Fruit fly (Drosophila melanogaster) whole organism, embryonic: ENCODE measurements around the gene CG3630.

Experiments
- B-H1 ChIP-seq: fragments of 200-800 bp; sonication (Bioruptor generic); IDR thresholded peaks from 3 replicates; pipeline ENCODE4 v1.3.6; 2022; ENCODE audit warnings: missing biosample characterization, missing genetic modification characterization
- Blimp-1 ChIP-seq: fragments of 200-800 bp; sonication (Bioruptor generic); optimal IDR thresholded peaks from 3 replicates; lab custom pipeline; 2018; ENCODE audit warnings: missing biosample characterization, missing genetic modification characterization, mild to moderate bottlenecking, moderate library complexity, missing genetic modification reagents
- CG10654 ChIP-seq: fragments of 200-800 bp; sonication (Bioruptor generic); optimal IDR thresholded peaks from 2 replicates; lab custom pipeline; 2016; ENCODE audit warnings: missing biosample characterization, missing genetic modification characterization
- CG11504 ChIP-seq: fragments of 200-800 bp; sonication (Bioruptor generic); optimal IDR thresholded peaks from 3 replicates; lab custom pipeline; 2019; ENCODE audit warnings: missing biosample characterization, mild to moderate bottlenecking, missing genetic modification characterization, moderate library complexity
- CG11560 ChIP-seq: fragments of 200-800 bp; sonication (Bioruptor generic); IDR thresholded peaks from 3 replicates; pipeline ENCODE4 v1.3.6; 2022; ENCODE audit warnings: missing biosample characterization, missing genetic modification characterization
- CG12219 ChIP-seq: fragments of 200-800 bp; sonication (Bioruptor generic); optimal IDR thresholded peaks from 3 replicates; lab custom pipeline; 2018; ENCODE audit warnings: missing biosample characterization, mild to moderate bottlenecking, missing genetic modification characterization
- CG12769 ChIP-seq: fragments of 200-800 bp; sonication (Bioruptor generic); optimal IDR thresholded peaks from 2 replicates; lab custom pipeline; 2019; ENCODE audit warnings: missing biosample characterization, mild to moderate bottlenecking, missing genetic modification characterization, moderate library complexity
- CG14965 ChIP-seq: fragments of 200-800 bp; sonication (Bioruptor generic); optimal IDR thresholded peaks from 2 replicates; lab custom pipeline; 2016; ENCODE audit warnings: missing biosample characterization, missing genetic modification characterization, borderline replicate concordance
- CG1603 ChIP-seq: fragments of 200-800 bp; sonication (Bioruptor generic); optimal IDR thresholded peaks from 2 replicates; lab custom pipeline; 2019; ENCODE audit warnings: missing biosample characterization, mild to moderate bottlenecking, missing genetic modification characterization, moderate library complexity
- CG16863 ChIP-seq: fragments of 200-800 bp; sonication (Bioruptor generic); optimal IDR thresholded peaks from 3 replicates; lab custom pipeline; 2016; ENCODE audit warnings: missing biosample characterization, missing genetic modification characterization
- CG18476 ChIP-seq: fragments of 200-800 bp; sonication (Bioruptor generic); optimal IDR thresholded peaks from 2 replicates; lab custom pipeline; 2016; ENCODE audit warnings: missing biosample characterization, mild to moderate bottlenecking, missing genetic modification characterization
- CG18599 ChIP-seq: fragments of 200-800 bp; sonication (Bioruptor generic); optimal IDR thresholded peaks from 3 replicates; lab custom pipeline; 2017; ENCODE audit warnings: missing biosample characterization, missing genetic modification characterization, mild to moderate bottlenecking, moderate library complexity, missing genetic modification reagents
- CG2678 ChIP-seq: fragments of 200-800 bp; sonication (Bioruptor generic); optimal IDR thresholded peaks from 3 replicates; lab custom pipeline; 2019; ENCODE audit warnings: missing biosample characterization, mild to moderate bottlenecking, missing genetic modification characterization, moderate library complexity
- CG2889 ChIP-seq: fragments of 200-800 bp; sonication (Bioruptor generic); IDR thresholded peaks from 3 replicates; pipeline ENCODE4 v1.3.6; 2022; ENCODE audit warnings: missing biosample characterization, missing genetic modification characterization
- CG30020 ChIP-seq: fragments of 200-800 bp; optimal IDR thresholded peaks from 2 replicates; lab custom pipeline; 2019; ENCODE audit warnings: missing biosample characterization, mild to moderate bottlenecking, missing genetic modification characterization, moderate library complexity
- CG31224 ChIP-seq: fragments of 200-800 bp; sonication (Bioruptor generic); IDR thresholded peaks from 2 replicates; pipeline ENCODE4 v1.3.6; 2022; ENCODE audit warnings: missing biosample characterization, missing genetic modification characterization
- CG31441 ChIP-seq: fragments of 200-800 bp; sonication (Bioruptor generic); IDR thresholded peaks from 2 replicates; pipeline ENCODE4 v1.3.6; 2022; ENCODE audit warnings: missing biosample characterization, missing genetic modification characterization
- CG34376 ChIP-seq: fragments of 200-800 bp; sonication (Bioruptor generic); optimal IDR thresholded peaks from 2 replicates; lab custom pipeline; 2018; ENCODE audit warnings: missing biosample characterization, mild to moderate bottlenecking, missing genetic modification characterization
- CG5180 ChIP-seq: fragments of 200-800 bp; sonication (Bioruptor generic); optimal IDR thresholded peaks from 3 replicates; lab custom pipeline; 2017; ENCODE audit warnings: missing biosample characterization, missing genetic modification characterization, mild to moderate bottlenecking, moderate library complexity, missing genetic modification reagents
- CG7839 ChIP-seq: fragments of 200-800 bp; sonication (Bioruptor generic); optimal IDR thresholded peaks from 3 replicates; lab custom pipeline; 2018; ENCODE audit warnings: missing biosample characterization, mild to moderate bottlenecking, missing genetic modification characterization, moderate library complexity
- CTCF ChIP-seq: fragments of 200-800 bp; sonication (Bioruptor generic); optimal IDR thresholded peaks from 2 replicates; lab custom pipeline; 2017; ENCODE audit warnings: missing biosample characterization, mild to moderate bottlenecking, missing genetic modification characterization, moderate library complexity
- Drgx ChIP-seq: fragments of 200-800 bp; sonication (Bioruptor generic); IDR thresholded peaks from 2 replicates; pipeline ENCODE4 v1.3.6; 2022; ENCODE audit warnings: missing biosample characterization, missing genetic modification characterization
- Elba2 ChIP-seq: fragments of 200-800 bp; sonication (Bioruptor generic); optimal IDR thresholded peaks from 3 replicates; lab custom pipeline; 2016; ENCODE audit warnings: missing biosample characterization, missing genetic modification characterization
- H2.0 ChIP-seq: fragments of 200-800 bp; sonication (Bioruptor generic); IDR thresholded peaks from 2 replicates; pipeline ENCODE4 v1.3.6; 2022; ENCODE audit warnings: missing biosample characterization, missing genetic modification characterization
- HLH3B ChIP-seq: fragments of 200-800 bp; sonication (Bioruptor generic); IDR thresholded peaks from 2 replicates; pipeline ENCODE4 v1.3.6; 2022; ENCODE audit warnings: missing biosample characterization, missing genetic modification characterization
- HmgD ChIP-seq: fragments of 200-800 bp; sonication (Bioruptor generic); optimal IDR thresholded peaks from 3 replicates; lab custom pipeline; 2016; ENCODE audit warnings: missing biosample characterization, missing genetic modification characterization
- Kr ChIP-seq: fragments of 200-800 bp; sonication (Bioruptor generic); optimal IDR thresholded peaks from 2 replicates; lab custom pipeline; 2017; ENCODE audit warnings: missing biosample characterization, mild to moderate bottlenecking, missing genetic modification characterization
- Xbp1 ChIP-seq: fragments of 200-800 bp; sonication (Bioruptor generic); optimal IDR thresholded peaks from 3 replicates; lab custom pipeline; 2016; ENCODE audit warnings: missing biosample characterization, mild to moderate bottlenecking, missing genetic modification characterization
- bcd ChIP-seq: fragments of 200-800 bp; sonication (Bioruptor generic); optimal IDR thresholded peaks from 2 replicates; lab custom pipeline; 2017; ENCODE audit warnings: missing biosample characterization, mild to moderate bottlenecking, missing genetic modification characterization
- insv ChIP-seq, 2 experiments: fragments of 200-800 bp; sonication (Bioruptor generic); optimal IDR thresholded peaks; 3 replicates each; lab custom pipeline; 2016 to 2018; ENCODE audit warnings: missing biosample characterization in 2 of 2, missing genetic modification characterization in 2 of 2
- mirr ChIP-seq: fragments of 200-800 bp; sonication (Bioruptor generic); optimal IDR thresholded peaks from 3 replicates; lab custom pipeline; 2018; ENCODE audit warnings: missing biosample characterization, mild to moderate bottlenecking, missing genetic modification characterization
- prd ChIP-seq, 3 experiments: fragments of >200 bp in 2 of 3; fragments of 200-800 bp in 1 of 3; sonication (Bioruptor generic) in 1 of 3; optimal IDR thresholded peaks in 2 of 3; IDR thresholded peaks in 1 of 3; 2 replicates in 2 of 3; 3 replicates in 1 of 3; pipeline versions ENCODE4 v1.3.6 to Lab custom; 2017 to 2022; ENCODE audit warnings: missing biosample characterization in 1 of 3, missing genetic modification characterization in 1 of 3
- sd ChIP-seq: fragments of 200-800 bp; sonication (Bioruptor generic); optimal IDR thresholded peaks from 3 replicates; lab custom pipeline; 2018; ENCODE audit warnings: missing biosample characterization, mild to moderate bottlenecking, missing genetic modification characterization, moderate library complexity
- tup ChIP-seq: fragments of 200-800 bp; sonication (Bioruptor generic); optimal IDR thresholded peaks from 2 replicates; lab custom pipeline; 2016; ENCODE audit warnings: missing biosample characterization, mild to moderate bottlenecking, missing genetic modification characterization, moderate library complexity
- wor ChIP-seq: fragments of 200-800 bp; sonication (Bioruptor generic); IDR thresholded peaks from 2 replicates; pipeline ENCODE4 v1.3.6; 2022; ENCODE audit warnings: missing biosample characterization, missing genetic modification characterization
- zen ChIP-seq: fragments of 200-800 bp; sonication (Bioruptor generic); optimal IDR thresholded peaks from 3 replicates; lab custom pipeline; 2018; ENCODE audit warnings: missing biosample characterization, mild to moderate bottlenecking, missing genetic modification characterization, moderate library complexity

Gene CG3630

DNA sequence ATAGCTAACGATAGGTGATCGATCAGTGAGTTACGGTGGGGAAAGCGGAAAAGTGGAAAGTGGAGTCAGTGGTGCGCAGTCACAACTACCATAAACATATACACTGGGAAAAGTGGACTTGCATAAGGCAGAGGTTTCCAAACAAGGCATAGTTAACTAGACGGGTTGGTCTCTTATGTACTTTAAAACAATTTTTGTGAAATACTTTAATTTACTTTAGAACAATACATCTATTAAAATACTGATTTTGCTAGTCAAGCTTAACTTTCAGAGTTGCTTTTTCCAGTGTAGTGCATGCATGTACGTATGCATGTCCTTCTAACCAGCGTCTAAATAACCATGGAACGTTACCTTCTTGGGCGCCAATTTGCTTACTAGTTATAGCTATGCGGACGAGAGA lies 57.9 kb downstream of the CG3630 start (continued):
- TF ChIP-seq CG31224 (GFP tag; lab: Robert Waterston, UW) (no peak), CG2678 (tag; lab: Kevin White, UChicago) (peak; percentile 22), CG1603 (tag; lab: Kevin White, UChicago) (peak; percentile 41), wor (no peak), prd (optimal IDR thresholded peaks at IDR 0.05; lab: Kevin White, UChicago) (no peak), prd (GFP tag; IDR thresholded peaks at IDR 0.05; lab: Robert Waterston, UW) (peak; percentile 30; the same call in 1 of the 3 replicates), CG7839 (tag; lab: Kevin White, UChicago) (peak; percentile 22), Drgx (GFP tag; lab: Robert Waterston, UW) (peak; percentile 51), CG16863 (peak; percentile 5), CG2889 (GFP tag; lab: Robert Waterston, UW) (no peak), Blimp-1 (GFP tag; lab: Kevin White, UChicago) (peak; percentile 42), CG10654 (GFP tag; lab: Kevin White, UChicago) (no peak), Xbp1 (GFP tag; lab: Kevin White, UChicago) (peak; percentile 31), bcd (GFP tag; lab: Kevin White, UChicago) (no peak), HLH3B (GFP tag; lab: Robert Waterston, UW) (no peak)
- TF ChIP-seq, all 482 proteins: peak for 36

dm6 chrX:2221598-2221997 lies 59.6 kb downstream of the CG3630 start:
- TF ChIP-seq CG11504 (tag; lab: Kevin White, UChicago): peak; percentile 41
- TF ChIP-seq sd (tag; lab: Kevin White, UChicago): no peak
- no peak for TF ChIP-seq mirr (GFP tag; lab: Kevin White, UChicago)
- TF ChIP-seq tup (GFP tag; lab: Kevin White, UChicago): no peak
- no peak for TF ChIP-seq CG18476 (GFP tag; lab: Kevin White, UChicago)
- no peak for TF ChIP-seq Kr
- TF ChIP-seq insv (GFP tag; optimal IDR thresholded peaks at IDR 0.05; lab: Kevin White, UChicago): peak; percentile 57 to 95
- no peak for TF ChIP-seq CG11560
- no peak for TF ChIP-seq CG12219 (GFP tag; lab: Kevin White, UChicago)
- TF ChIP-seq HmgD (GFP tag; lab: Kevin White, UChicago): no peak
- TF ChIP-seq CG31441: no peak
- no peak for TF ChIP-seq CG30020 (tag; lab: Kevin White, UChicago)
- no peak for TF ChIP-seq H2.0
- no peak for TF ChIP-seq CG12769
- peak; percentile 61 for TF ChIP-seq Elba2 (GFP tag; lab: Kevin White, UChicago)
- no peak for TF ChIP-seq CG34376
- TF ChIP-seq B-H1 (GFP tag; lab: Robert Waterston, UW): no peak
- TF ChIP-seq zen (tag; lab: Kevin White, UChicago): peak; percentile 18
- no peak for TF ChIP-seq CTCF (GFP tag; lab: Kevin White, UChicago)
- no peak for TF ChIP-seq CG5180 (GFP tag; lab: Kevin White, UChicago)
- TF ChIP-seq CG14965 (GFP tag; lab: Kevin White, UChicago): no peak
- no peak for TF ChIP-seq CG18599 (GFP tag; lab: Kevin White, UChicago)
